Worm (Caenorhabditis elegans): ENCODE results near the gene ZK856.19.

ZK856.19 gene

DNA sequence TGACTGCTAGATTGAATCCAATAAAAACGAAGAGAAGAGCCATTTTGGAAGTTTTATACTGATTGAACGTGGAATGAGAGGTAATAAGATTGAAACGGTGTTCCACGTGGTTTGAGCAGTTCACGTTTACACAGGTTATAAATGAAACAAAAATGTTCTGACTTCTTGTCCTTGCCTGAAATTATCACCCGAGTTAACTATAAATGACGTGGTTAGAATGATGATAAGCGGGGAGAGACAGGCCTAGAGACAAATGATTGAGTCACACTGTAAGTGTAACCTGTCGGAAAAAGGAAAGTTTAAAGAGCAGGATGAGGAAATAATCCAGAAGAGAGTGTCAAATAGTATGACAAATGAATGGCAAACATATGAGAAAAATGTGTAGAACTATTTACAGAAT, 43.8 kb downstream of the ZK856.19 start, which contains the start of gene C51E3.10 (continued):
- TF ChIP-seq pha-4 (GFP tag; IDR thresholded peaks at IDR 0.05) (0 out of 2 replicates have a peak, but pooled peaks have one; percentile 8), pha-4 (tag; optimal IDR thresholded peaks at IDR 0.05) (no peak), ces-1 (GFP tag; optimal IDR thresholded peaks at IDR 0.05) (no peak), daf-19 (GFP tag; conservative IDR thresholded peaks at IDR 0.05) (no peak), lin-38 (GFP tag; IDR thresholded peaks at IDR 0.05) (no peak), pqm-1 (tag; optimal IDR thresholded peaks at IDR 0.05) (peak; percentile 93), mep-1 (tag; optimal IDR thresholded peaks at IDR 0.05) (peak; percentile 36), tra-1 (GFP tag; IDR thresholded peaks at IDR 0.05) (peak; percentile 68; the same call in 1 of the 2 replicates)

DNA sequence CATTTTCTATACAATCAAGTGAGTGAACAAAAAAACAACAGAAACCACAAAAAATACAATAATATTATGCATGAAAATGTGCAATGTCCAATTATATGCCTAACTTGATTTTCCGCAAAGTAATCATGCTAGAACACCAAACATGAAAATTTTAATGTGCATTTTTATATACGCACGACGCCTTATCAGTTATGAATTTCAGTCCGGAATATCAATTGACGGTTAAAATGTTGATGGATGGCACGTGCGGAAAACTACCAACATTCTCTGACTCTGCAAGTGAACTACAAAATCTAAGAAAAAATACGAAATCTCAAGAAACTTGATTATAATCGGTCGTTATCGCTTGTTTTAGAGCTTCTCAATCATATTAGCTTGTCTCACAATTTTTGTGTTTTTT, 44.7 kb downstream of the ZK856.19 start:
- TF ChIP-seq ceh-32 (tag; optimal IDR thresholded peaks at IDR 0.05; ENCODE audit: poor library complexity) (no peak), dmd-6 (GFP tag; IDR thresholded peaks at IDR 0.05) (peak; percentile 82), cey-2 (tag; optimal IDR thresholded peaks at IDR 0.05; ENCODE audit: borderline replicate concordance, insufficient read depth) (no peak), lin-1 (GFP tag; IDR thresholded peaks at IDR 0.05) (no peak), unc-62 (GFP tag; optimal IDR thresholded peaks at IDR 0.05 in 1 of 2) (no peak), unc-62 (tag; optimal IDR thresholded peaks at IDR 0.05) (no peak), lir-3 (tag; optimal IDR thresholded peaks at IDR 0.05) (no peak), skn-1 (tag; optimal IDR thresholded peaks at IDR 0.05) (no peak), madf-5 (GFP tag; IDR thresholded peaks at IDR 0.05) (no peak), tra-1 (GFP tag; IDR thresholded peaks at IDR 0.05) (no peak), hlh-30 (tag; optimal IDR thresholded peaks at IDR 0.05; ENCODE audit: insufficient read depth) (peak; percentile 42), php-3 (GFP tag; IDR thresholded peaks at IDR 0.05) (peak; percentile 87), daf-16 (GFP tag; optimal IDR thresholded peaks at IDR 0.05) (no peak), daf-16 (tag; optimal IDR thresholded peaks at IDR 0.05) (peak; percentile 66), nhr-77 (tag; optimal IDR thresholded peaks at IDR 0.05) (peak; percentile 31), fos-1 (tag; optimal IDR thresholded peaks at IDR 0.05) (no peak), jun-1 (tag; optimal IDR thresholded peaks at IDR 0.05) (no peak), ceh-82 (tag; optimal IDR thresholded peaks at IDR 0.05) (no peak), hif-1 (tag; optimal IDR thresholded peaks at IDR 0.05) (no peak), nhr-28 (tag; optimal IDR thresholded peaks at IDR 0.05) (peak; percentile 54), nhr-102 (tag; optimal IDR thresholded peaks at IDR 0.05) (no peak), daf-12 (tag; optimal IDR thresholded peaks at IDR 0.05) (no peak), pqm-1 (tag; optimal IDR thresholded peaks at IDR 0.05) (peak; percentile 1), tag-97 (GFP tag; IDR thresholded peaks at IDR 0.05) (no peak), dve-1 (tag; optimal IDR thresholded peaks at IDR 0.05; ENCODE audit: insufficient read depth) (peak; percentile 64), unc-39 (tag; optimal IDR thresholded peaks at IDR 0.05) (no peak), egl-27 (tag; optimal IDR thresholded peaks at IDR 0.05) (no peak), Y48G9A.11 (GFP tag; IDR thresholded peaks at IDR 0.05) (no peak), hmg-1.1 (GFP tag; IDR thresholded peaks at IDR 0.05) (no peak), F26F4.8 (GFP tag; conservative IDR thresholded peaks at IDR 0.05) (no peak), mdl-1 (tag; optimal IDR thresholded peaks at IDR 0.05) (peak in 1 of 2 experiments; percentile 64)

DNA sequence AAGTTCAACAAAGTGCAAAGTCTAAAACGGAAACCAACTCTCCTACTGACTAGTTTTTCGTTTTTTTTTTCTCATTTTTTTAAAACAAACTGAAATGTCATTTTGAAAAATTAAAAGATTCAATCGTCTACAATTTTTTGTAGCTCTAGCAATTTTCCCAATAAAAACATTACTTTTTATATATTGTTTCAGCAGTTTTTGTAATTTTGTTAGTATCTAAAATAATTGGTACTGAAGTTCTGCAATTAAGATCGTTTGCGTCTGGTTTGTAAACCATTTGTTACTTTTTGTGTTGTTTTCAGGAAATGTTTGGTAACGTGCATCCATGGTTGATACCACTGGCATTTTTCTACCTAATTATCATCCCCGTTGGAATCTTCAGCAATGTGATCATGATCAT, 46.2 kb downstream of the ZK856.19 start, which contains the start of gene srsx-30:
Gene srsx-30, plus strand, starts transcription at position 301 of the 400 bp plus-strand sequence.
- TF ChIP-seq dmd-8 (GFP tag; IDR thresholded peaks at IDR 0.05) (no peak), fkh-10 (GFP tag; optimal IDR thresholded peaks at IDR 0.05) (no peak), nhr-25 (tag; optimal IDR thresholded peaks at IDR 0.05; ENCODE audit: borderline replicate concordance, insufficient read depth) (no peak), mdl-1 (tag; optimal IDR thresholded peaks at IDR 0.05) (no peak), unc-130 (GFP tag; optimal IDR thresholded peaks at IDR 0.05) (no peak), ces-1 (GFP tag; optimal IDR thresholded peaks at IDR 0.05) (no peak), nhr-11 (tag; optimal IDR thresholded peaks at IDR 0.05) (no peak), zfp-3 (GFP tag; conservative IDR thresholded peaks at IDR 0.05) (no peak), attf-4 (tag; optimal IDR thresholded peaks at IDR 0.05) (no peak), Y48G9A.11 (GFP tag; IDR thresholded peaks at IDR 0.05) (no peak), zag-1 (tag; optimal IDR thresholded peaks at IDR 0.05) (no peak), lsy-2 (tag; optimal IDR thresholded peaks at IDR 0.05) (no peak), nhr-41 (GFP tag; IDR thresholded peaks at IDR 0.05) (no peak), spr-3 (GFP tag; optimal IDR thresholded peaks at IDR 0.05) (no peak), dmd-6 (GFP tag; IDR thresholded peaks at IDR 0.05) (no peak), hlh-30 (tag; optimal IDR thresholded peaks at IDR 0.05; ENCODE audit: insufficient read depth) (no peak), lir-3 (tag; optimal IDR thresholded peaks at IDR 0.05) (no peak), nhr-6 (tag; optimal IDR thresholded peaks at IDR 0.05) (no peak)

Data from whole organism, L4 larva.